Fruit fly (Drosophila melanogaster): ENCODE measurements around the gene Lmpt.

DNA sequence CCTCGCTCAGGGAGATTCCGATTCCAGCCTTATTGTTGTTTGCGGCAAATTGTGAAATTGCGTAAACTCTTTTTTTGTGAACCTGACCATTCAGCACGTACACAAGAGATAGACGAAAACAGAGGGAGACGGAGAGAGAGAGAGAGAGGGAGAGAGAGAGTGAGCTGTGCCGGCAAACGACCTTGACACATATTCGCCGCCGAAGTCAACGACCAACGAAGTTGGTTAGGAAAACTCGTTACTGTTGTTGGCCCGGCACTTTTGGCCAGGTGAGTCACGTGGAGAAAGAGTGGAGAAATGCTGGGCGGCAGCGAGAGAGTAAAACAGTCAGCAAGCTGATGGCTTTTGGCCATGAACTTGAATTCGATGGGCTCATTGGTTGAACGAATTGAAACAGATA is 35.1 kb upstream of the Lmpt start:
- no peak for TF ChIP-seq CrebA (GFP tag; optimal IDR thresholded peaks at IDR 0.05; ENCODE audit: borderline replicate concordance)
- TF ChIP-seq Abd-B (GFP tag; optimal IDR thresholded peaks at IDR 0.05): no peak
- TF ChIP-seq fru (GFP tag; optimal IDR thresholded peaks at IDR 0.05): no peak

All from whole organism, wandering third instar larva.